Worm (Caenorhabditis elegans) whole organism, late embryonic: ENCODE measurements around the gene srg-10.
A peak's percentile ranks its signal among the peaks of the same experiment; 100 is the strongest.

Source experiments
- C08G9.2 ChIP-seq: sonication (generic microtip); optimal IDR thresholded peaks from 2 replicates; lab custom pipeline; 2016; ENCODE audit warnings: mild to moderate bottlenecking, missing genetic modification characterization, moderate library complexity, missing compliant biosample characterization
- F13H6.1 ChIP-seq: sonication (generic microtip); optimal IDR thresholded peaks from 2 replicates; lab custom pipeline; 2016; ENCODE audit warnings: missing genetic modification characterization, missing compliant biosample characterization
- ceh-18 ChIP-seq: sonication (generic microtip); optimal IDR thresholded peaks from 2 replicates; lab custom pipeline; 2016; ENCODE audit warnings: missing genetic modification characterization, missing compliant biosample characterization
- ceh-19 ChIP-seq: fragments of 200-800 bp; sonication (Bioruptor generic); optimal IDR thresholded peaks from 2 replicates; lab custom pipeline; 2018; ENCODE audit warnings: mild to moderate bottlenecking, missing genetic modification characterization, missing compliant biosample characterization
- ceh-22 ChIP-seq: sonication (generic microtip); optimal IDR thresholded peaks from 2 replicates; lab custom pipeline; 2017; ENCODE audit warnings: missing biosample characterization, missing genetic modification characterization
- ceh-31 ChIP-seq: sonication (generic microtip); optimal IDR thresholded peaks from 2 replicates; lab custom pipeline; 2016; ENCODE audit warnings: missing genetic modification characterization, missing compliant biosample characterization
- ceh-34 ChIP-seq: sonication (generic microtip); optimal IDR thresholded peaks from 2 replicates; lab custom pipeline; 2016; ENCODE audit warnings: mild to moderate bottlenecking, missing genetic modification characterization, missing compliant biosample characterization
- ceh-9 ChIP-seq: sonication (generic microtip); optimal IDR thresholded peaks from 2 replicates; lab custom pipeline; 2016; ENCODE audit warnings: mild to moderate bottlenecking, missing genetic modification characterization, inconsistent platforms, missing compliant biosample characterization
- dve-1 ChIP-seq: sonication (generic microtip); optimal IDR thresholded peaks from 2 replicates; lab custom pipeline; 2017; ENCODE audit warnings: antibody characterized with exemption, mild to moderate bottlenecking, missing genetic modification characterization, missing compliant biosample characterization
- elt-2 ChIP-seq: sonication (generic microtip); optimal IDR thresholded peaks from 2 replicates; lab custom pipeline; 2016; ENCODE audit warnings: missing genetic modification reagents, missing genetic modification characterization, missing compliant biosample characterization
- elt-4 ChIP-seq: sonication (generic microtip); optimal IDR thresholded peaks from 2 replicates; lab custom pipeline; 2016; ENCODE audit warnings: missing genetic modification characterization, missing compliant biosample characterization
- fax-1 ChIP-seq: sonication (generic microtip); optimal IDR thresholded peaks from 2 replicates; lab custom pipeline; 2016; ENCODE audit warnings: missing genotype, missing genetic modification characterization, missing compliant biosample characterization
- fkh-6 ChIP-seq: sonication (generic microtip); optimal IDR thresholded peaks from 2 replicates; lab custom pipeline; 2016; ENCODE audit warnings: missing genetic modification characterization, missing compliant biosample characterization
- gmeb-2 ChIP-seq: sonication (generic microtip); optimal IDR thresholded peaks from 2 replicates; lab custom pipeline; 2016; ENCODE audit warnings: missing genetic modification characterization, inconsistent platforms, missing compliant biosample characterization
- hlh-13 ChIP-seq: fragments of 200-800 bp; sonication (Bioruptor generic); optimal IDR thresholded peaks from 2 replicates; lab custom pipeline; 2018; ENCODE audit warnings: mild to moderate bottlenecking, missing genetic modification characterization, missing compliant biosample characterization
- hlh-15 ChIP-seq: sonication (generic microtip); optimal IDR thresholded peaks from 2 replicates; lab custom pipeline; 2016; ENCODE audit warnings: missing genetic modification characterization, missing compliant biosample characterization
- hlh-6 ChIP-seq: sonication (generic microtip); optimal IDR thresholded peaks from 2 replicates; lab custom pipeline; 2016; ENCODE audit warnings: missing genotype, missing genetic modification characterization, missing compliant biosample characterization
- lim-6 ChIP-seq: sonication (generic microtip); optimal IDR thresholded peaks from 2 replicates; lab custom pipeline; 2016; ENCODE audit warnings: missing genetic modification characterization, missing compliant biosample characterization
- madf-2 ChIP-seq: sonication (generic microtip); optimal IDR thresholded peaks from 2 replicates; lab custom pipeline; 2017; ENCODE audit warnings: missing genetic modification characterization, missing compliant biosample characterization
- nfya-1 ChIP-seq: sonication (generic microtip); optimal IDR thresholded peaks from 2 replicates; lab custom pipeline; 2017; ENCODE audit warnings: missing genetic modification characterization, mild to moderate bottlenecking, missing compliant biosample characterization, antibody characterized with exemption, moderate library complexity
- nhr-11 ChIP-seq: fragments of 150-350 bp; optimal IDR thresholded peaks from 2 replicates; lab custom pipeline; 2014; ENCODE audit warnings: missing biosample characterization, missing genetic modification characterization
- nhr-232 ChIP-seq: sonication (generic microtip); optimal IDR thresholded peaks from 2 replicates; lab custom pipeline; 2016; ENCODE audit warnings: missing genetic modification characterization, missing compliant biosample characterization
- odd-2 ChIP-seq: sonication (generic microtip); optimal IDR thresholded peaks from 2 replicates; lab custom pipeline; 2017; ENCODE audit warnings: antibody characterized with exemption, mild to moderate bottlenecking, missing genetic modification characterization, missing compliant biosample characterization
- pag-3 ChIP-seq: sonication (generic microtip); optimal IDR thresholded peaks from 2 replicates; lab custom pipeline; 2016; ENCODE audit warnings: missing compliant biosample characterization, missing genetic modification characterization, borderline replicate concordance
- pha-2 ChIP-seq: sonication (generic microtip); optimal IDR thresholded peaks from 2 replicates; lab custom pipeline; 2017; ENCODE audit warnings: mild to moderate bottlenecking, missing genetic modification characterization, missing compliant biosample characterization
- pha-4 ChIP-seq: fragments of 150-350 bp; optimal IDR thresholded peaks from 2 replicates; lab custom pipeline; 2018; ENCODE audit warnings: missing biosample characterization, missing genetic modification reagents, missing genetic modification characterization
- pqm-1 ChIP-seq: sonication (generic microtip); optimal IDR thresholded peaks from 2 replicates; lab custom pipeline; 2016; ENCODE audit warnings: missing genetic modification characterization, missing compliant biosample characterization
- ref-2 ChIP-seq: sonication (generic microtip); optimal IDR thresholded peaks from 2 replicates; lab custom pipeline; 2016; ENCODE audit warnings: missing genetic modification characterization, missing compliant biosample characterization
- sdc-2 ChIP-seq: sonication (generic microtip); optimal IDR thresholded peaks from 2 replicates; lab custom pipeline; 2016; ENCODE audit warnings: missing genotype, missing genetic modification characterization, missing compliant biosample characterization
- sox-2 ChIP-seq: fragments of 200-800 bp; sonication (Bioruptor generic); IDR thresholded peaks from 2 replicates; pipeline ENCODE4 v1.3.6; 2022; ENCODE audit warnings: missing genetic modification reagents, missing genetic modification characterization, missing compliant biosample characterization
- tbx-2 ChIP-seq: sonication (generic microtip); optimal IDR thresholded peaks from 2 replicates; lab custom pipeline; 2016; ENCODE audit warnings: missing genetic modification characterization, missing compliant biosample characterization
- tbx-7 ChIP-seq: sonication (generic microtip); optimal IDR thresholded peaks from 2 replicates; lab custom pipeline; 2016; ENCODE audit warnings: missing genotype, missing genetic modification characterization, missing compliant biosample characterization
- ttx-3 ChIP-seq: sonication (generic microtip); optimal IDR thresholded peaks from 2 replicates; lab custom pipeline; 2016; ENCODE audit warnings: missing genetic modification reagents, missing genetic modification characterization, missing compliant biosample characterization
- unc-3 ChIP-seq, 2 experiments: fragments of 200-800 bp in 1 of 2; sonication (Bioruptor generic) in 1 of 2; sonication (generic microtip) in 1 of 2; conservative IDR thresholded peaks in 1 of 2; optimal IDR thresholded peaks in 1 of 2; 2 replicates each; pipeline versions ENCODE4 v1.3.6 to Lab custom; 2016 to 2022; ENCODE audit warnings: missing compliant biosample characterization in 2 of 2, missing genetic modification characterization in 2 of 2, missing genetic modification reagents in 1 of 2
- unc-42 ChIP-seq: sonication (generic microtip); optimal IDR thresholded peaks from 2 replicates; lab custom pipeline; 2016; ENCODE audit warnings: missing genotype, missing genetic modification characterization, missing compliant biosample characterization
- unc-55 ChIP-seq: sonication (generic microtip); optimal IDR thresholded peaks from 2 replicates; lab custom pipeline; 2017; ENCODE audit warnings: missing biosample characterization, missing genetic modification reagents, missing genetic modification characterization
- zip-5 ChIP-seq: sonication (generic microtip); optimal IDR thresholded peaks from 2 replicates; lab custom pipeline; 2016; ENCODE audit warnings: missing genetic modification characterization, missing compliant biosample characterization
- ztf-16 ChIP-seq: sonication (generic microtip); optimal IDR thresholded peaks from 2 replicates; lab custom pipeline; 2017; ENCODE audit warnings: missing genetic modification characterization, missing compliant biosample characterization

Gene srg-10

DNA sequence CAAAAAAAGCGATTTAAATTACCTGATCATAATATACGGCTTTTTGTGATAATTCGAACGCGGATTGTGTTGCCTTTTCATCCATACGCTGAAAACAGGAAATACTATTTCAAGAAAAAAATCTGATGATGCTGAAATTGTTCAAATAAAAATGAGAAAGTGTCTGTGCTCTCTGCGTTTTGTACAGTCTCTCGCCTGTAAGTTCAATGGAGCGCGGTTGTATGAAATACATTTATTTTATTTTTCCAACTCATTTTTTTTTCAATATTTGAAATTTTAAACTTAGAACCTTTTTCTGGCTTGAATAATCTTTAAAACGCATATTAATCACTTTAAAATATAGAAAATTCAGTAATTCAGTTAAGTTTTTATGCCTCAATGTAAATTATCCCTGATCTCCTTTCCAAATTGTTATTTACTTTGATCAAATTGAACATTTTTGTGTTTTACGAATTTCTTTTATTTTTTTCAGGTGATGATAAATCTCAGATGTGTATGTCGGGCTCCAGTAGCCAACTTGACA, 26.4 kb downstream of the srg-10 start, which contains the start of the genes clp-2 and mrpl-16:
Gene clp-2 (minus strand): TSS at position 94 of the 523 bp plus-strand sequence.
Gene mrpl-16 (plus strand): TSS at position 473 of the 523 bp plus-strand sequence.
- TF ChIP-seq unc-42 (peak; percentile 18), pag-3 (tag; lab: Kevin White, UChicago) (no peak)

DNA sequence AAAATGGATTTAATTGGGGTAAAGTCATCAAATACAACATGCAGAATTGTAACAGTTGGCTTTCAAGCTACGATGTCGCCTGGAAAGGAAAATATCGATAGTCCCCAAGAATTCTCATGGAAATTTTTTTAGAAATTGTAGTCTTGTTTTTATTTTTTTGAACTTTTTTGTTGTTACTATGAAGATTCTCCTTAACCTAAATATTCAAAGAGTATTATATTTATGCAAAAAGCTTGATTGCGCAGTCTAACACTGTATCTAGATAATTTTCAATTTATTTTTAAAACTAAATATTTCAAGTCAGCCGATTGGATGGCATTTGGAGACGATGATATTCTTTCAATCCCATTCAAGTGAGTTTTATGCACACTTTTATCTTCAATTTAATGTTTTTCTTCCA, 27.6 kb downstream of the srg-10 start, which contains the start of gene pgap-2:
Gene pgap-2 (plus strand): TSS at position 301 of the 400 bp plus-strand sequence.
- TF ChIP-seq elt-4 (no peak), pqm-1 (tag; lab: Kevin White, UChicago) (no peak), fkh-6 (tag; lab: Kevin White, UChicago) (no peak), ceh-31 (tag; lab: Kevin White, UChicago) (no peak), unc-3 (GFP tag; conservative IDR thresholded peaks at IDR 0.05; lab: Robert Waterston, UW) (no peak), unc-3 (tag; optimal IDR thresholded peaks at IDR 0.05; lab: Kevin White, UChicago) (no peak), sox-2 (GFP tag; lab: Robert Waterston, UW) (no peak), nfya-1 (tag; lab: Kevin White, UChicago) (no peak), pha-4 (tag; lab: Kevin White, UChicago) (no peak)
- TF ChIP-seq, all 69 proteins: peak for 0

- TF ChIP-seq unc-55 (no peak), ceh-9 (no peak), hlh-15 (tag; lab: Kevin White, UChicago) (no peak), nhr-11 (tag; lab: Kevin White, UChicago) (no peak)
Measured at ce11 chrIII:4706678-4707077, 29.1 kb downstream of the srg-10 start, which contains the start of gene T04A8.13. TSS of gene T04A8.13 (plus strand) at chrIII:4706978.

ce11 chrIII:4708909-4709308, 31.3 kb downstream of the srg-10 start, which contains the start of gene T04A8.18:
TSS of gene T04A8.18 (plus strand) at chrIII:4709209.
- no peak for TF ChIP-seq ceh-34 (tag; lab: Kevin White, UChicago)
- no peak for TF ChIP-seq nhr-11 (tag; lab: Kevin White, UChicago)
- TF ChIP-seq ztf-16 (tag; lab: Kevin White, UChicago) = no peak
- no peak for TF ChIP-seq pqm-1 (tag; lab: Kevin White, UChicago)
- TF ChIP-seq hlh-6 (tag; lab: Kevin White, UChicago) = no peak
- no peak for TF ChIP-seq pha-2 (tag; lab: Kevin White, UChicago)
- TF ChIP-seq lim-6 (tag; lab: Kevin White, UChicago) = no peak
- TF ChIP-seq hlh-13 (GFP tag; lab: Kevin White, UChicago) = no peak
- TF ChIP-seq nhr-232 (tag; lab: Kevin White, UChicago) = no peak

- TF ChIP-seq sdc-2 (tag; lab: Kevin White, UChicago) (no peak), nfya-1 (tag; lab: Kevin White, UChicago) (no peak), madf-2 (tag; lab: Kevin White, UChicago) (no peak), pag-3 (tag; lab: Kevin White, UChicago) (no peak), gmeb-2 (tag; lab: Kevin White, UChicago) (no peak), tbx-7 (tag; lab: Kevin White, UChicago) (no peak)
Measured at ce11 chrIII:4715088-4715487, 37.5 kb downstream of the srg-10 start, which contains the start of gene him-18. TSS of gene him-18 (minus strand) at chrIII:4715188.

ce11 chrIII:4720620-4721227, 43.2 kb downstream of the srg-10 start, which contains the start of gene emb-5:
TSS of gene emb-5 (minus strand) at chrIII:4720670.
- TF ChIP-seq fax-1 = no peak
- TF ChIP-seq C08G9.2 (tag; lab: Kevin White, UChicago) = no peak
- TF ChIP-seq lim-6 (tag; lab: Kevin White, UChicago) = no peak
- no peak for TF ChIP-seq ttx-3 (tag; lab: Kevin White, UChicago)
- no peak for TF ChIP-seq odd-2
- no peak for TF ChIP-seq pha-4 (tag; lab: Kevin White, UChicago)
- peak; percentile 21 for TF ChIP-seq unc-55
- no peak for TF ChIP-seq tbx-7 (tag; lab: Kevin White, UChicago)
- peak; percentile 1 for TF ChIP-seq tbx-2 (tag; lab: Kevin White, UChicago)
- TF ChIP-seq ceh-19 (GFP tag; lab: Kevin White, UChicago) = no peak
- no peak for TF ChIP-seq ref-2 (tag; lab: Kevin White, UChicago)
- TF ChIP-seq unc-42 = peak; percentile 36
- no peak for TF ChIP-seq ceh-22 (tag; lab: Kevin White, UChicago)
- no peak for TF ChIP-seq ceh-9
- peak; percentile 17 for TF ChIP-seq ceh-34 (tag; lab: Kevin White, UChicago)
- TF ChIP-seq ceh-31 (tag; lab: Kevin White, UChicago) = peak; percentile 42
- no peak for TF ChIP-seq elt-2 (tag; lab: Kevin White, UChicago)
- no peak for TF ChIP-seq zip-5
- TF ChIP-seq F13H6.1 (tag; lab: Kevin White, UChicago) = no peak
- TF ChIP-seq dve-1 (tag; lab: Kevin White, UChicago) = peak; percentile 22
- TF ChIP-seq elt-4 = no peak
- no peak for TF ChIP-seq ceh-18 (tag; lab: Kevin White, UChicago)
- TF ChIP-seq sox-2 (GFP tag; lab: Robert Waterston, UW) = peak; percentile 29; the same call in 1 of the 2 replicates
